Worm (Caenorhabditis elegans): ENCODE results near the gene bus-12.

Gene bus-12

DNA sequence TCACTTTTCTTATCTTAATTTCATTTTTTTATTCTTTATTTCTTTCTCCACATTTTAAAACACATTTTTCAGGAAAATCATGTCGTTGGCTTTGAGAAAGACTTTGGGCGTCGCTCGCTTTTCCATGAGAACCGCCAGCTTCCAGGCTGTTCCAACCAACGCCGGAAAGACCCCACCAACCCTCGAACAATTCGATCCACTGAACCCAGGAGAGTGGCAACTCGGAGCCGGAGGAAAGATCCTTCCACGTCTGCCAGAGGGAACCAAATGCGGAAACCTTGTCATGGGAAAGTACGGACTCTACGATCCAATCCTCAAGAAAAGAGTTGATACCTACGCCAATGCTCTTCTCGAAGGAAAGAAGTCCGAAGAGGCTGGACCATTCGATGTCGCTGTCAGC is 44.1 kb downstream of the bus-12 start, which contains the start of gene kdp-1:
TSS of gene kdp-1 (plus strand) at position 80 of the 400 bp plus-strand sequence.
- TF ChIP-seq snpc-4 (tag; optimal IDR thresholded peaks at IDR 0.05) (no peak), grh-1 (GFP tag; IDR thresholded peaks at IDR 0.05) (0 out of 2 replicates have a peak, but pooled peaks have one; percentile 7)

DNA sequence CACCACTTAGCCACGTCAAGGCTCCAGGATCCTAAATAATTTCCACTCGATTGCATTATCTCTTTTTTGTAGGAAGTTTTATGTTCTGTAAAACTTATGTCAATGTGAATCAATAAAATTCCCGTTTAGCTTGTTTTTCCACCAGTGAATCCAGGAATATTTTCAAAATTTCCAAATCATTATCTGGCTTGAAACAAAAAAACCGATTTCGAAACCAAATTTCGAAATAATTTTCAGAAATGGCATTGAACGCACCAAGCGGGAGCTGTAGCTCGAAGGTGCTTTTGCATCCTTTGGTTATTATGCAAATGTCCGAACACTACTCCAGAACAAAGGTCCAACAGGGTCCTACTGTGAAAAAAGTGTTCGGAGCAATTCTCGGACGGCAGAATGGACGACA is 44.6 kb downstream of the bus-12 start, which contains the start of gene csn-6:
TSS of gene csn-6 (plus strand) at position 234 of the 400 bp plus-strand sequence.
- TF ChIP-seq efl-1 (optimal IDR thresholded peaks at IDR 0.05) (no peak), efl-1 (GFP tag; optimal IDR thresholded peaks at IDR 0.05 in 1 of 2) (peak in 1 of 2 experiments; percentile 78), efl-3 (GFP tag; optimal IDR thresholded peaks at IDR 0.05) (no peak)

DNA sequence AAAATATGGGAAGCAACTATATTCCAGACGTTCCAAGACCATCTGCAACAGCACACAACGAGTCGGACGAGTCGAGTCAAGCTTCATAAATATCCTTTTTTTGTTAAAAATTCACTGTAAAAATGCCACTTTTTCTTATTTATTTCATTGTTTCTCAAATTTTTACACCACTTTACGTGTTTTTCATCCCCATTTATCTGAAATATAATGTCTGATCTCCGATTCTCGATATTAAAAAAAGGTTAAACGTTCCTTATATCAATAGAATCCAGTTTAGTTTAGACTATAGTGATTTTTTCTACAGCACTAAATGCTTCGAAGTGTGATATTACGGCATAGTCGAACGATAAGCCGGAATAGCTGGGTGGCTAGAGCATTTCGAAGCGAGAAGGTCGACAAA is 47.5 kb downstream of the bus-12 start, which contains the start of gene Y67H2A.7:
TSS of gene Y67H2A.7 (plus strand) at position 301 of the 400 bp plus-strand sequence.
- peak; percentile 46 for TF ChIP-seq nhr-85 (tag)
- no peak for TF ChIP-seq pax-3 (tag; optimal IDR thresholded peaks at IDR 0.05)

DNA sequence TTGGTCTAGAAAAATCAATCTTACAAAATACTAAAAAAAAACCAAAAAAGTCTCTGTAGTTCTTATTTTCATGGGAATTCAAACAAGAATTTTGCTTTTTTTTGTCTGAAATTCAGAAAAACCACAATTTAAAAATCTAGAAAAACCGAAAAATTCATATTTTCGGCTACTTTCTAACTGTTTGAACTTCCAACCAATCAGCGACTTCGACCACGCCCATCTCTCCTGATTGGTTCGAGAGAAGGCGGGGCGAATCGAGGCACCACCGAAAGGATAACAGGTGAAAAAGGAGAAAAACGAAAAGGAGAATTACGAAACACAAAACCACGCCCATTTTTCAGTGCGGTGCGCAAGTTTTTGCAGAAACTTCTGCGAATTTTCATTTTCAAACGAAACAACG is 48.8 kb downstream of the bus-12 start:
- no peak for TF ChIP-seq lin-35 (GFP tag; optimal IDR thresholded peaks at IDR 0.05)
- TF ChIP-seq mab-9 (GFP tag; IDR thresholded peaks at IDR 0.05) = no peak
- TF ChIP-seq nhr-47 (tag; optimal IDR thresholded peaks at IDR 0.05) = no peak
- TF ChIP-seq blmp-1 (tag; optimal IDR thresholded peaks at IDR 0.05) = no peak
- no peak for TF ChIP-seq alr-1 (tag; optimal IDR thresholded peaks at IDR 0.05; ENCODE audit: borderline replicate concordance)
- TF ChIP-seq Y116A8C.19 (tag; optimal IDR thresholded peaks at IDR 0.05; ENCODE audit: borderline replicate concordance) = no peak
- TF ChIP-seq lir-3 (tag; optimal IDR thresholded peaks at IDR 0.05; ENCODE audit: poor library complexity) = no peak
- TF ChIP-seq isw-1 (GFP tag; IDR thresholded peaks at IDR 0.05) = no peak
- TF ChIP-seq nhr-237 (tag; optimal IDR thresholded peaks at IDR 0.05) = no peak
- no peak for TF ChIP-seq sox-4 (tag; optimal IDR thresholded peaks at IDR 0.05)
- TF ChIP-seq jun-1 (tag; optimal IDR thresholded peaks at IDR 0.05) = no peak
- no peak for TF ChIP-seq nhr-28 (tag; optimal IDR thresholded peaks at IDR 0.05)
- TF ChIP-seq nhr-90 (tag; optimal IDR thresholded peaks at IDR 0.05; ENCODE audit: poor library complexity) = no peak
- TF ChIP-seq rnt-1 (tag; optimal IDR thresholded peaks at IDR 0.05) = no peak
- TF ChIP-seq sup-37 (GFP tag; optimal IDR thresholded peaks at IDR 0.05) = no peak
- no peak for TF ChIP-seq ztf-4 (tag; optimal IDR thresholded peaks at IDR 0.05)
- TF ChIP-seq vab-15 (tag; optimal IDR thresholded peaks at IDR 0.05) = no peak
- no peak for TF ChIP-seq pqm-1 (tag; optimal IDR thresholded peaks at IDR 0.05)
- TF ChIP-seq nhr-19 (GFP tag; conservative IDR thresholded peaks at IDR 0.05) = no peak
